Fruit fly (Drosophila melanogaster) whole organism, embryonic: ENCODE measurements around the gene CG13843.

Experiments used
- Asciz ChIP-seq: fragments of 200-800 bp; sonication (Bioruptor generic); optimal IDR thresholded peaks from 2 replicates; lab custom pipeline; 2017; ENCODE audit warnings: missing biosample characterization, mild to moderate bottlenecking, missing genetic modification characterization, missing genetic modification reagents
- Bgb ChIP-seq: fragments of 200-800 bp; sonication (Bioruptor generic); IDR thresholded peaks from 2 replicates; pipeline ENCODE4 v1.3.6; 2022; ENCODE audit warnings: missing biosample characterization, missing genetic modification characterization; ENCODE audit not compliant: partially characterized antibody
- CG10565 ChIP-seq: fragments of 200-800 bp; sonication (Bioruptor generic); optimal IDR thresholded peaks from 3 replicates; lab custom pipeline; 2016; ENCODE audit warnings: missing biosample characterization, mild to moderate bottlenecking, missing genetic modification characterization
- CG12219 ChIP-seq: fragments of 200-800 bp; sonication (Bioruptor generic); optimal IDR thresholded peaks from 3 replicates; lab custom pipeline; 2018; ENCODE audit warnings: missing biosample characterization, mild to moderate bottlenecking, missing genetic modification characterization
- CG13775 ChIP-seq: fragments of 200-800 bp; sonication (Bioruptor generic); optimal IDR thresholded peaks from 3 replicates; lab custom pipeline; 2017; ENCODE audit warnings: missing biosample characterization, mild to moderate bottlenecking, missing genetic modification characterization
- CG14965 ChIP-seq: fragments of 200-800 bp; sonication (Bioruptor generic); optimal IDR thresholded peaks from 2 replicates; lab custom pipeline; 2016; ENCODE audit warnings: missing biosample characterization, missing genetic modification characterization, borderline replicate concordance
- CG15011 ChIP-seq: fragments of 200-800 bp; sonication (Bioruptor generic); optimal IDR thresholded peaks from 3 replicates; lab custom pipeline; 2018; ENCODE audit warnings: missing biosample characterization, mild to moderate bottlenecking, missing genetic modification characterization
- CG17328 ChIP-seq: fragments of 200-800 bp; sonication (Bioruptor generic); IDR thresholded peaks from 2 replicates; pipeline ENCODE4 v1.3.6; 2022; ENCODE audit warnings: missing biosample characterization, missing genetic modification characterization
- CG17802 ChIP-seq: fragments of 200-800 bp; sonication (Bioruptor generic); optimal IDR thresholded peaks from 2 replicates; lab custom pipeline; 2018; ENCODE audit warnings: missing biosample characterization, mild to moderate bottlenecking, missing genetic modification characterization, moderate library complexity
- CG18476 ChIP-seq: fragments of 200-800 bp; sonication (Bioruptor generic); optimal IDR thresholded peaks from 2 replicates; lab custom pipeline; 2016; ENCODE audit warnings: missing biosample characterization, mild to moderate bottlenecking, missing genetic modification characterization
- CG18764 ChIP-seq: fragments of 200-800 bp; sonication (Bioruptor generic); optimal IDR thresholded peaks from 3 replicates; lab custom pipeline; 2016; ENCODE audit warnings: missing biosample characterization, missing genetic modification characterization
- CG2889 ChIP-seq: fragments of 200-800 bp; sonication (Bioruptor generic); IDR thresholded peaks from 3 replicates; pipeline ENCODE4 v1.3.6; 2022; ENCODE audit warnings: missing biosample characterization, missing genetic modification characterization
- CG3163 ChIP-seq: fragments of 200-800 bp; sonication (Bioruptor generic); optimal IDR thresholded peaks from 3 replicates; lab custom pipeline; 2016; ENCODE audit warnings: missing biosample characterization, missing genetic modification characterization
- CG4282 ChIP-seq: fragments of 200-800 bp; sonication (Bioruptor generic); optimal IDR thresholded peaks from 2 replicates; lab custom pipeline; 2016; ENCODE audit warnings: missing biosample characterization, missing genetic modification characterization
- CG4360 ChIP-seq: fragments of 200-800 bp; sonication (Bioruptor generic); IDR thresholded peaks from 2 replicates; pipeline ENCODE4 v1.3.6; 2022; ENCODE audit warnings: missing biosample characterization, missing genetic modification characterization
- CG7987 ChIP-seq: fragments of 200-800 bp; sonication (Bioruptor generic); optimal IDR thresholded peaks from 2 replicates; lab custom pipeline; 2018; ENCODE audit warnings: missing biosample characterization, mild to moderate bottlenecking, missing genetic modification characterization, moderate library complexity
- CG8388 ChIP-seq: fragments of 200-800 bp; sonication (Bioruptor generic); optimal IDR thresholded peaks from 2 replicates; lab custom pipeline; 2019; ENCODE audit warnings: missing biosample characterization, mild to moderate bottlenecking, missing genetic modification characterization, moderate library complexity
- CG9609 ChIP-seq: fragments of 200-800 bp; sonication (Bioruptor generic); optimal IDR thresholded peaks from 3 replicates; lab custom pipeline; 2016; ENCODE audit warnings: missing biosample characterization, missing genetic modification characterization
- Dbx ChIP-seq: fragments of 200-800 bp; sonication (Bioruptor generic); IDR thresholded peaks from 3 replicates; pipeline ENCODE4 v1.3.6; 2022; ENCODE audit warnings: missing biosample characterization, missing genetic modification characterization
- Dip2 ChIP-seq: fragments of 200-800 bp; sonication (Bioruptor generic); IDR thresholded peaks from 2 replicates; pipeline ENCODE4 v1.3.6; 2022; ENCODE audit warnings: missing biosample characterization, missing genetic modification characterization
- ERR ChIP-seq: fragments of 200-800 bp; sonication (Bioruptor generic); optimal IDR thresholded peaks from 2 replicates; lab custom pipeline; 2016; ENCODE audit warnings: missing biosample characterization, missing genetic modification characterization
- Fer1 ChIP-seq: fragments of 200-800 bp; sonication (Bioruptor generic); optimal IDR thresholded peaks from 2 replicates; lab custom pipeline; 2017; ENCODE audit warnings: missing biosample characterization, mild to moderate bottlenecking, missing genetic modification characterization
- Fer2 ChIP-seq: fragments of 200-800 bp; sonication (Bioruptor generic); optimal IDR thresholded peaks from 2 replicates; lab custom pipeline; 2018; ENCODE audit warnings: missing biosample characterization, mild to moderate bottlenecking, missing genetic modification characterization, moderate library complexity
- GATAe ChIP-seq: fragments of 200-800 bp; sonication (Bioruptor generic); conservative IDR thresholded peaks from 2 replicates; pipeline ENCODE4 v1.3.6; 2022; ENCODE audit warnings: missing biosample characterization, missing genetic modification characterization
- HLH54F ChIP-seq: fragments of 200-800 bp; sonication (Bioruptor generic); optimal IDR thresholded peaks from 3 replicates; lab custom pipeline; 2016; ENCODE audit warnings: missing biosample characterization, missing genetic modification characterization
- Hey ChIP-seq: fragments of 200-800 bp; sonication (Bioruptor generic); optimal IDR thresholded peaks from 3 replicates; lab custom pipeline; 2018; ENCODE audit warnings: missing biosample characterization, mild to moderate bottlenecking, missing genetic modification characterization
- Hr3 ChIP-seq: fragments of 200-800 bp; sonication (Bioruptor generic); optimal IDR thresholded peaks from 3 replicates; lab custom pipeline; 2016; ENCODE audit warnings: missing biosample characterization, missing genetic modification characterization
- MBD-R2 ChIP-seq: fragments of 200-800 bp; sonication (Bioruptor generic); IDR thresholded peaks from 2 replicates; pipeline ENCODE4 v1.3.6; 2022; ENCODE audit warnings: missing biosample characterization, missing genetic modification characterization
- Mes4 ChIP-seq: fragments of 200-800 bp; sonication (Bioruptor generic); optimal IDR thresholded peaks from 2 replicates; lab custom pipeline; 2016; ENCODE audit warnings: missing biosample characterization, missing genetic modification characterization
- Myb ChIP-seq: fragments of 200-800 bp; sonication (Bioruptor generic); optimal IDR thresholded peaks from 2 replicates; lab custom pipeline; 2016; ENCODE audit warnings: missing biosample characterization, missing genetic modification characterization
- NFAT ChIP-seq: fragments of 200-800 bp; sonication (Bioruptor generic); IDR thresholded peaks from 2 replicates; pipeline ENCODE4 v1.3.6; 2022; ENCODE audit warnings: missing biosample characterization, missing genetic modification characterization
- Nf-YB ChIP-seq: fragments of 200-800 bp; sonication (Bioruptor generic); optimal IDR thresholded peaks from 3 replicates; lab custom pipeline; 2019; ENCODE audit warnings: missing biosample characterization, mild to moderate bottlenecking, missing genetic modification characterization, moderate library complexity
- NfI ChIP-seq: fragments of 200-800 bp; sonication (Bioruptor generic); optimal IDR thresholded peaks from 3 replicates; lab custom pipeline; 2018; ENCODE audit warnings: missing biosample characterization, mild to moderate bottlenecking, missing genetic modification characterization, moderate library complexity
- PHDP ChIP-seq: fragments of 200-800 bp; sonication (Bioruptor generic); optimal IDR thresholded peaks from 3 replicates; lab custom pipeline; 2018; ENCODE audit warnings: missing biosample characterization, mild to moderate bottlenecking, missing genetic modification characterization, moderate library complexity
- amos ChIP-seq: fragments of 200-800 bp; sonication (Bioruptor generic); IDR thresholded peaks from 2 replicates; pipeline ENCODE4 v1.3.6; 2022; ENCODE audit warnings: missing biosample characterization, missing genetic modification characterization; ENCODE audit not compliant: partially characterized antibody
- ara ChIP-seq: fragments of 200-800 bp; sonication (Bioruptor generic); IDR thresholded peaks from 2 replicates; pipeline ENCODE4 v1.3.6; 2022; ENCODE audit warnings: missing biosample characterization, missing genetic modification characterization
- bbx ChIP-seq: fragments of 200-800 bp; sonication (Bioruptor generic); IDR thresholded peaks from 2 replicates; pipeline ENCODE4 v1.3.6; 2022; ENCODE audit warnings: missing biosample characterization, missing genetic modification characterization; ENCODE audit not compliant: partially characterized antibody
- btn ChIP-seq: fragments of 200-800 bp; sonication (Bioruptor generic); optimal IDR thresholded peaks from 2 replicates; lab custom pipeline; 2016; ENCODE audit warnings: missing biosample characterization, missing genetic modification characterization
- fd64A ChIP-seq: fragments of 200-800 bp; sonication (Bioruptor generic); optimal IDR thresholded peaks from 3 replicates; lab custom pipeline; 2018; ENCODE audit warnings: missing biosample characterization, mild to moderate bottlenecking, missing genetic modification characterization
- h ChIP-seq: fragments of >200 bp; optimal IDR thresholded peaks from 2 replicates; lab custom pipeline; 2017
- hbn ChIP-seq: fragments of 200-800 bp; sonication (Bioruptor generic); IDR thresholded peaks from 2 replicates; pipeline ENCODE4 v1.3.6; 2022; ENCODE audit warnings: missing biosample characterization, missing genetic modification characterization; ENCODE audit not compliant: partially characterized antibody
- hkb ChIP-seq, 2 experiments: fragments of 200-800 bp in 1 of 2; fragments of >200 bp in 1 of 2; sonication (Bioruptor generic) in 1 of 2; IDR thresholded peaks in 1 of 2; optimal IDR thresholded peaks in 1 of 2; 2 replicates each; pipeline versions ENCODE4 v1.3.6 to Lab custom; 2017 to 2022; ENCODE audit warnings: missing biosample characterization in 1 of 2, missing genetic modification characterization in 1 of 2
- lov ChIP-seq, 2 experiments: fragments of 200-800 bp in 1 of 2; fragments of >200 bp in 1 of 2; sonication (Bioruptor generic) in 1 of 2; IDR thresholded peaks in 1 of 2; optimal IDR thresholded peaks in 1 of 2; 2 replicates in 1 of 2; 3 replicates in 1 of 2; pipeline versions ENCODE4 v1.3.6 to Lab custom; 2017 to 2022; ENCODE audit warnings: missing biosample characterization in 1 of 2, missing genetic modification characterization in 1 of 2
- org-1 ChIP-seq: fragments of 200-800 bp; sonication (Bioruptor generic); optimal IDR thresholded peaks from 2 replicates; lab custom pipeline; 2017; ENCODE audit warnings: missing biosample characterization, missing genetic modification characterization
- p53 ChIP-seq: fragments of 200-800 bp; sonication (Bioruptor generic); optimal IDR thresholded peaks from 2 replicates; lab custom pipeline; 2016; ENCODE audit warnings: missing biosample characterization, missing genetic modification characterization
- run ChIP-seq: fragments of 200-800 bp; sonication (Bioruptor generic); optimal IDR thresholded peaks from 3 replicates; lab custom pipeline; 2018; ENCODE audit warnings: missing biosample characterization, mild to moderate bottlenecking, missing genetic modification characterization
- sima ChIP-seq: fragments of 200-800 bp; sonication (Bioruptor generic); optimal IDR thresholded peaks from 2 replicates; lab custom pipeline; 2016; ENCODE audit warnings: missing biosample characterization, missing genetic modification characterization
- slp2 ChIP-seq: fragments of 200-800 bp; sonication (Bioruptor generic); optimal IDR thresholded peaks from 2 replicates; lab custom pipeline; 2016; ENCODE audit warnings: missing biosample characterization, missing genetic modification characterization
- trem ChIP-seq: fragments of 200-800 bp; optimal IDR thresholded peaks from 3 replicates; lab custom pipeline; 2019; ENCODE audit warnings: missing biosample characterization, mild to moderate bottlenecking, missing genetic modification characterization, moderate library complexity
- unpg ChIP-seq: fragments of 200-800 bp; sonication (Bioruptor generic); optimal IDR thresholded peaks from 3 replicates; lab custom pipeline; 2018; ENCODE audit warnings: missing biosample characterization, mild to moderate bottlenecking, missing genetic modification characterization, moderate library complexity

CG13843 gene

dm6 chr3R:22624737-22625136 is 15.5 kb downstream of the CG13843 start (continued):
- TF ChIP-seq CG18764 (GFP tag; lab: Kevin White, UChicago) (no peak), CG4360 (no peak), btn (GFP tag; lab: Kevin White, UChicago) (peak; percentile 39), fd64A (GFP tag; lab: Kevin White, UChicago) (no peak), trem (tag; lab: Kevin White, UChicago) (peak; percentile 42), CG18476 (GFP tag; lab: Kevin White, UChicago) (peak; percentile 3), CG9609 (peak; percentile 7), GATAe (GFP tag; lab: Robert Waterston, UW) (no peak), CG10565 (no peak), NfI (GFP tag; lab: Kevin White, UChicago) (peak; percentile 36), NFAT (GFP tag; lab: Robert Waterston, UW) (0 out of 2 replicates have a peak, but pooled peaks have one; percentile 18), Asciz (GFP tag; lab: Kevin White, UChicago) (peak; percentile 76), ara (GFP tag; lab: Robert Waterston, UW) (peak; percentile 76), Hey (tag; lab: Kevin White, UChicago) (no peak), hkb (optimal IDR thresholded peaks at IDR 0.05; lab: Kevin White, UChicago) (no peak), hkb (GFP tag; IDR thresholded peaks at IDR 0.05; lab: Robert Waterston, UW) (peak; percentile 80), hbn (GFP tag; lab: Robert Waterston, UW) (no peak), MBD-R2 (GFP tag; lab: Robert Waterston, UW) (peak; percentile 25; the same call in 1 of the 2 replicates), Fer2 (tag; lab: Kevin White, UChicago) (no peak), Bgb (GFP tag; lab: Robert Waterston, UW) (no peak), CG17802 (peak; percentile 29), CG17328 (peak; percentile 86), h (lab: Kevin White, UChicago) (no peak), lov (optimal IDR thresholded peaks at IDR 0.05; lab: Kevin White, UChicago) (no peak), lov (GFP tag; IDR thresholded peaks at IDR 0.05; lab: Robert Waterston, UW) (0 out of 3 replicates have a peak, but pooled peaks have one; percentile 74), Myb (GFP tag; lab: Kevin White, UChicago) (no peak), slp2 (GFP tag; lab: Kevin White, UChicago) (peak; percentile 40), ERR (GFP tag; lab: Kevin White, UChicago) (peak; percentile 47), CG3163 (GFP tag; lab: Kevin White, UChicago) (no peak), CG14965 (no peak), Hr3 (peak; percentile 56), CG8388 (GFP tag; lab: Kevin White, UChicago) (peak; percentile 68), CG13775 (GFP tag; lab: Kevin White, UChicago) (peak; percentile 16), CG15011 (GFP tag; lab: Kevin White, UChicago) (no peak), bbx (GFP tag; lab: Robert Waterston, UW) (no peak), CG12219 (peak; percentile 56), CG2889 (GFP tag; lab: Robert Waterston, UW) (peak; percentile 52; the same call in 1 of the 3 replicates), sima (GFP tag; lab: Kevin White, UChicago) (no peak), amos (GFP tag; lab: Robert Waterston, UW) (no peak), Dbx (no peak), Dip2 (GFP tag; lab: Robert Waterston, UW) (no peak), Fer1 (GFP tag; lab: Kevin White, UChicago) (peak; percentile 65), unpg (GFP tag; lab: Kevin White, UChicago) (peak; percentile 74), CG7987 (GFP tag; lab: Kevin White, UChicago) (no peak), org-1 (peak; percentile 10), Mes4 (GFP tag; lab: Kevin White, UChicago) (peak; percentile 42), PHDP (peak; percentile 56), Nf-YB (GFP tag; lab: Kevin White, UChicago) (no peak), run (tag; lab: Kevin White, UChicago) (peak; percentile 17), CG4282 (no peak), p53 (GFP tag; lab: Kevin White, UChicago) (peak; percentile 14), HLH54F (GFP tag; lab: Kevin White, UChicago) (peak; percentile 29)
